Worm (Caenorhabditis elegans) whole organism, L1 larva: Measurements from ENCODE around the gene str-254.
A peak's percentile ranks its signal among the peaks of the same experiment; 100 is the strongest.

ENCODE experiments used
- C04F5.9 ChIP-seq: sonication (generic microtip); optimal IDR thresholded peaks from 2 replicates; lab custom pipeline; 2016; ENCODE audit warnings: missing genetic modification characterization, missing compliant biosample characterization
- C16A3.4 ChIP-seq: fragments of 150-350 bp; optimal IDR thresholded peaks from 2 replicates; lab custom pipeline; 2014; ENCODE audit warnings: missing biosample characterization, missing genetic modification characterization
- C34B4.2 ChIP-seq: sonication (generic microtip); optimal IDR thresholded peaks from 2 replicates; lab custom pipeline; 2017; ENCODE audit warnings: mild to moderate bottlenecking, missing genetic modification characterization, missing compliant biosample characterization
- F16B12.6 ChIP-seq: fragments of 150-350 bp; optimal IDR thresholded peaks from 2 replicates; lab custom pipeline; 2014; ENCODE audit warnings: missing biosample characterization, missing genetic modification characterization
- Y116A8C.19 ChIP-seq: sonication (generic microtip); optimal IDR thresholded peaks from 2 replicates; lab custom pipeline; 2016; ENCODE audit warnings: missing compliant biosample characterization, missing genetic modification characterization, borderline replicate concordance
- aly-2 ChIP-seq: fragments of 150-350 bp; optimal IDR thresholded peaks from 2 replicates; lab custom pipeline; 2014; ENCODE audit warnings: missing biosample characterization, missing genetic modification characterization
- ceh-8 ChIP-seq: fragments of 200-800 bp; sonication (Bioruptor generic); optimal IDR thresholded peaks from 2 replicates; lab custom pipeline; 2018; ENCODE audit warnings: mild to moderate bottlenecking, missing genetic modification characterization, moderate library complexity, missing compliant biosample characterization
- ceh-82 ChIP-seq, 3 experiments: fragments of 150-350 bp in 1 of 3; sonication (generic microtip) in 2 of 3; optimal IDR thresholded peaks; 2 replicates each; lab custom pipeline; 2014 to 2017; ENCODE audit warnings: missing biosample characterization in 3 of 3, missing genetic modification characterization in 3 of 3
- ceh-88 ChIP-seq: fragments of 200-800 bp; sonication (Bioruptor generic); IDR thresholded peaks from 2 replicates; pipeline ENCODE4 v1.3.6; 2022; ENCODE audit warnings: missing genetic modification characterization, missing compliant biosample characterization
- dpl-1 ChIP-seq, 3 experiments: fragments of 150-350 bp in 2 of 3; sonication (generic microtip) in 1 of 3; optimal IDR thresholded peaks; 2 replicates each; lab custom pipeline; 2014 to 2017; ENCODE audit warnings: missing biosample characterization in 3 of 3, missing genetic modification characterization in 3 of 3, missing genetic modification reagents in 3 of 3
- dsc-1 ChIP-seq: sonication (generic microtip); optimal IDR thresholded peaks from 2 replicates; lab custom pipeline; 2016; ENCODE audit warnings: mild to moderate bottlenecking, missing genetic modification characterization, missing compliant biosample characterization
- efl-1 ChIP-seq, 4 experiments: fragments of 150-350 bp; optimal IDR thresholded peaks in 3 of 4; peaks in 1 of 4; 1 replicate in 1 of 4; 2 replicates in 3 of 4; lab custom pipeline; 2014; ENCODE audit warnings: missing biosample characterization in 2 of 4, missing genetic modification characterization in 2 of 4, missing genetic modification reagents in 2 of 4
- elt-2 ChIP-seq: sonication (generic microtip); optimal IDR thresholded peaks from 2 replicates; lab custom pipeline; 2016; ENCODE audit warnings: missing genetic modification characterization, mild to moderate bottlenecking, inconsistent platforms, missing compliant biosample characterization, missing genetic modification reagents
- elt-3 ChIP-seq, 6 experiments: fragments of 150-350 bp in 1 of 6; sonication (generic microtip); optimal IDR thresholded peaks; 2 replicates each; lab custom pipeline; 2017 to 2018; ENCODE audit warnings: missing biosample characterization in 6 of 6, missing genetic modification characterization in 6 of 6, inconsistent platforms in 1 of 6
- fkh-10 ChIP-seq: sonication (generic microtip); optimal IDR thresholded peaks from 2 replicates; lab custom pipeline; 2017; ENCODE audit warnings: missing biosample characterization, missing genetic modification reagents, missing genetic modification characterization
- fos-1 ChIP-seq: fragments of 150-350 bp; optimal IDR thresholded peaks from 2 replicates; lab custom pipeline; 2014; ENCODE audit warnings: missing biosample characterization, missing genetic modification characterization
- hlh-17 ChIP-seq: fragments of 200-800 bp; sonication (Bioruptor generic); optimal IDR thresholded peaks from 2 replicates; lab custom pipeline; 2018; ENCODE audit warnings: missing genetic modification characterization, mild to moderate bottlenecking, missing compliant biosample characterization, moderate library complexity, borderline replicate concordance
- hpl-2 ChIP-seq: fragments of 150-350 bp; optimal IDR thresholded peaks from 2 replicates; lab custom pipeline; 2014; ENCODE audit warnings: missing biosample characterization, missing genetic modification reagents, missing genetic modification characterization
- irx-1 ChIP-seq: sonication (generic microtip); optimal IDR thresholded peaks from 2 replicates; lab custom pipeline; 2016; ENCODE audit warnings: missing genetic modification characterization, missing compliant biosample characterization
- isw-1 ChIP-seq: fragments of 200-800 bp; sonication (Bioruptor generic); IDR thresholded peaks from 2 replicates; pipeline ENCODE4 v1.3.6; 2022; ENCODE audit warnings: missing genetic modification characterization, missing compliant biosample characterization
- jun-1 ChIP-seq: fragments of 150-350 bp; optimal IDR thresholded peaks from 2 replicates; lab custom pipeline; 2014; ENCODE audit warnings: missing biosample characterization, missing genetic modification reagents, missing genetic modification characterization
- lin-13 ChIP-seq: fragments of 150-350 bp; optimal IDR thresholded peaks from 2 replicates; lab custom pipeline; 2014; ENCODE audit warnings: missing biosample characterization, missing genetic modification reagents, missing genetic modification characterization
- lin-14 ChIP-seq: fragments of 200-800 bp; sonication (Bioruptor generic); optimal IDR thresholded peaks from 2 replicates; lab custom pipeline; 2018; ENCODE audit warnings: mild to moderate bottlenecking, missing genetic modification characterization, moderate library complexity, missing compliant biosample characterization
- lir-3 ChIP-seq: sonication (generic microtip); optimal IDR thresholded peaks from 2 replicates; lab custom pipeline; 2016; ENCODE audit warnings: mild to moderate bottlenecking, missing genetic modification characterization, moderate library complexity, missing compliant biosample characterization; ENCODE audit not compliant: poor library complexity
- mdl-1 ChIP-seq, 2 experiments: fragments of 150-350 bp; optimal IDR thresholded peaks; 2 replicates each; lab custom pipeline; 2014 to 2017; ENCODE audit warnings: missing biosample characterization in 2 of 2, missing genetic modification characterization in 2 of 2, inconsistent platforms in 1 of 2
- nhr-12 ChIP-seq: sonication (generic microtip); optimal IDR thresholded peaks from 2 replicates; lab custom pipeline; 2017; ENCODE audit warnings: missing biosample characterization, missing genetic modification characterization
- nhr-20 ChIP-seq: sonication (generic microtip); optimal IDR thresholded peaks from 2 replicates; lab custom pipeline; 2016; ENCODE audit warnings: mild to moderate bottlenecking, missing genetic modification characterization, missing compliant biosample characterization
- nhr-71 ChIP-seq: sonication (generic microtip); optimal IDR thresholded peaks from 2 replicates; lab custom pipeline; 2016; ENCODE audit warnings: mild to moderate bottlenecking, missing genetic modification characterization, moderate library complexity, missing compliant biosample characterization
- nhr-84 ChIP-seq: sonication (generic microtip); optimal IDR thresholded peaks from 2 replicates; lab custom pipeline; 2017; ENCODE audit warnings: missing biosample characterization, missing genetic modification characterization
- nhr-85 ChIP-seq: sonication (generic microtip); peaks from one replicate; lab custom pipeline; 2016; ENCODE audit warnings: missing genetic modification characterization, inconsistent platforms, missing compliant biosample characterization
- pqm-1 ChIP-seq: sonication (generic microtip); optimal IDR thresholded peaks from 3 replicates; lab custom pipeline; 2017; ENCODE audit warnings: missing biosample characterization, missing genetic modification characterization
- rnt-1 ChIP-seq: sonication (generic microtip); optimal IDR thresholded peaks from 2 replicates; lab custom pipeline; 2016; ENCODE audit warnings: mild to moderate bottlenecking, missing genetic modification characterization, moderate library complexity, missing compliant biosample characterization
- skn-1 ChIP-seq: fragments of 150-350 bp; optimal IDR thresholded peaks from 2 replicates; lab custom pipeline; 2014; ENCODE audit warnings: missing biosample characterization, missing genetic modification characterization
- snu-23 ChIP-seq: sonication (generic microtip); optimal IDR thresholded peaks from 2 replicates; lab custom pipeline; 2016; ENCODE audit warnings: missing genetic modification characterization, missing compliant biosample characterization
- unc-86 ChIP-seq: sonication (generic microtip); optimal IDR thresholded peaks from 2 replicates; lab custom pipeline; 2016; ENCODE audit warnings: missing genetic modification characterization, missing compliant biosample characterization
- vab-15 ChIP-seq: sonication (generic microtip); optimal IDR thresholded peaks from 2 replicates; lab custom pipeline; 2017; ENCODE audit warnings: missing genotype, mild to moderate bottlenecking, missing genetic modification characterization, missing compliant biosample characterization
- ztf-11 ChIP-seq, 2 experiments: sonication (generic microtip); optimal IDR thresholded peaks; 2 replicates each; lab custom pipeline; 2016 to 2017; ENCODE audit warnings: missing genetic modification characterization in 2 of 2, missing biosample characterization in 1 of 2, missing compliant biosample characterization in 1 of 2
- ztf-4 ChIP-seq: fragments of 150-350 bp; optimal IDR thresholded peaks from 2 replicates; lab custom pipeline; 2014; ENCODE audit warnings: missing biosample characterization, missing genetic modification characterization

str-254 gene

ce11 chrV:16155111-16155510 lies 1.8 kb upstream of the str-254 start, which contains the start of gene str-97 (continued):
- TF ChIP-seq pqm-1 (tag; lab: Kevin White, UChicago): no peak
- no peak for TF ChIP-seq dsc-1

DNA sequence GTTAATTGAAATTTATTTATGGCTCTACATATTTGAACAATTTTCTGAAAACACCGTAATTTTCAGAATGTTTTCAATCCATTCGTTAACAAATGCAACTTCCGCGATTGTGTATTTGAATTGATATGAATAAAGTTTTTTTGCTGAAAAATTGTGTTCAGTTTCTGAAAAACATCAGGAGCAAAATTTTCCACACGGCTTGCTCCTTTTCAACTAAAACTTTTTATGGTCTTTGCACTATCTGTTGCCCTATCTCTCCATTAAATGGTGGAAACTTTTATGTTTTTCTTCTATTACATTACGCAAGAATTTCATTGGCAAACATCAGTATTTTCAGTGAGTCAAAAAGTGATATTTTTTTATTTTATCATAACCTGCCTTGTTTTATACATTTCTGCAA lies 4.5 kb downstream of the str-254 start, which contains the start of gene F10A3.4:
TSS of gene F10A3.4 (plus strand) at position 301 of the 400 bp plus-strand sequence.
- TF ChIP-seq lin-13 (GFP tag; lab: Kevin White, UChicago) (no peak), Y116A8C.19 (tag; lab: Kevin White, UChicago) (no peak), nhr-12 (tag; lab: Kevin White, UChicago) (no peak), unc-86 (tag; lab: Kevin White, UChicago) (no peak), F16B12.6 (tag; lab: Kevin White, UChicago) (no peak), hlh-17 (GFP tag; lab: Kevin White, UChicago) (no peak), ceh-8 (no peak), nhr-71 (tag; lab: Kevin White, UChicago) (no peak), elt-3 (tag; optimal IDR thresholded peaks at IDR 0.05; lab: Kevin White, UChicago) (no peak)

DNA sequence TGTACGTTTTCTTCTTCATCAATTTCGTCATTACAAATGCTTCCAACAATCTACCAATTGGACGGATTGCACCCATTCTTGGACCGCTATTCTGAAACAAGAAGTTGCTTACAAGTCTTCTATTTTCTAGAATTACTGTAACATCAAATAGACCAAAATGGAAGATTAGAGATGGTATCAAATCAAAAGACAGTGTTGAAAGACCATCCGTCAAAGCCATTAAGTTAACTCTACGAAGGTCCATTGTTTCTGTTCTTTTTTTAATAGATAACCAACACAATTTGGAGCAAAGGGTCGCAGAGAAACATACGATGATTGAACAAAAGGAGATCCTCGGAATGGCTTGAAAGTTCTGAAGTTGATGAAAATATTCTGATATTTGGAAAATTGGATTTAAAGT lies 8.3 kb downstream of the str-254 start:
- TF ChIP-seq C04F5.9 (tag; lab: Kevin White, UChicago): no peak
- TF ChIP-seq fos-1 (tag; lab: Kevin White, UChicago): no peak
- TF ChIP-seq C16A3.4: no peak
- no peak for TF ChIP-seq ceh-88 (GFP tag; lab: Robert Waterston, UW)
- no peak for TF ChIP-seq ztf-4
- TF ChIP-seq lin-13 (GFP tag; lab: Kevin White, UChicago): no peak
- no peak for TF ChIP-seq lir-3 (tag; lab: Kevin White, UChicago)
- no peak for TF ChIP-seq snu-23
- TF ChIP-seq rnt-1 (tag; lab: Kevin White, UChicago): no peak
- no peak for TF ChIP-seq fkh-10
- TF ChIP-seq hpl-2 (GFP tag; lab: Kevin White, UChicago): no peak
- no peak for TF ChIP-seq skn-1 (tag; lab: Kevin White, UChicago)

DNA sequence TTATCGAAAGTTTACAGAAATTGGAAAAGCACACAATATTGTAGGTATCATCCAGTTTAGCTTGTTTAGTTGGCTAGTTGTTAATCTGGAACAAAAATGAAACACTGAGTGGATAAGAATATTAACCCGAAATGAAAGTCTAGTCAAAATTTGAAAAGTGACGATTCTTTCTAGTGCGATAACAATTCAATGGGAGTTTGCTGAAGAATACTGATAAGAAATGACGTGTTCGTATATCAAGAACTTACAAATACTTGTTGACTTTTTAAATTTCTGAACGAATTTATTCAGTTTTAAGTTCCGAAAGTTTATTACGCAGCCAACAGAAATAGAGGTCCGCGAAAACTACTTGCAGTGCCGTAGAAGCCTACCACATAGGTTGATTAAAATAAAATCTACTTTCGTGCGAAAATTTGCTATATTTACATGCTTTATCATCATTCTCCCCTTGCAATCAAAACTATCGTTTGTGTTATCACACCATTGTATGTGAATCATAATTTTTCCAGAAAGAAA lies 10.2 kb downstream of the str-254 start, which contains the start of gene fbxa-88:
TSS of gene fbxa-88 (minus strand) at position 51 of the 516 bp plus-strand sequence.
- TF ChIP-seq nhr-20 (tag; lab: Kevin White, UChicago) (peak; percentile 12), fos-1 (tag; lab: Kevin White, UChicago) (no peak), pqm-1 (tag; lab: Kevin White, UChicago) (peak; percentile 47), elt-2 (peak; percentile 80), C34B4.2 (tag; lab: Kevin White, UChicago) (no peak)

DNA sequence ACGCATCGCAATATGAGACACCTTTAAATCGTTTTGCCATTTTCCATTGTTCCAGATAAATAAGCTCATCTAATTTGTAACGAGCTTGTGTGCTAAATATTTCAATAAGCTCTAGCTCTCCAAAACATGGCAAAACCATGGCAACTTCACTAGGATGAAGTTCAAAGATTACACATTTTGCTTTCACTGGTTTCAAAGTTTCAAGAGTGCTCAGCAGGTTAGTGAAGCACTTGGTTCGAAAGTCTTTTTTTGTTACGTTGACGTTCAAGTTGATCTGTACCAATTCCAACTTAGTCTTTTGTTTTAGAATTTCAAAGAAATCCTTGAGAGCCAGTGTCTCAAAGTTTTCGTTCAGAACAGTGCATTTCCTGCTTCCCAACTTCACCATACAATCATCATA lies 10.9 kb downstream of the str-254 start, which contains the start of gene fbxa-18:
TSS of gene fbxa-18 (plus strand) at position 301 of the 400 bp plus-strand sequence.
- no peak for TF ChIP-seq aly-2 (tag; lab: Kevin White, UChicago)

ce11 chrV:16141071-16141470 lies 12.2 kb downstream of the str-254 start, which contains the start of gene clc-32:
Gene clc-32 (minus strand): TSS chrV:16141171.
- TF ChIP-seq nhr-84 (tag; lab: Kevin White, UChicago): no peak
- TF ChIP-seq nhr-85: no peak
- TF ChIP-seq ztf-11 (tag; optimal IDR thresholded peaks at IDR 0.05; lab: Kevin White, UChicago): no peak
- no peak for TF ChIP-seq mdl-1 (tag; optimal IDR thresholded peaks at IDR 0.05; lab: Kevin White, UChicago)
- no peak for TF ChIP-seq ceh-82 (tag; optimal IDR thresholded peaks at IDR 0.05; lab: Kevin White, UChicago)
- no peak for TF ChIP-seq lin-14 (GFP tag; lab: Kevin White, UChicago)
- no peak for TF ChIP-seq ztf-4
- TF ChIP-seq fkh-10: no peak
- no peak for TF ChIP-seq efl-1 (optimal IDR thresholded peaks at IDR 0.05; lab: Kevin White, UChicago)
- TF ChIP-seq efl-1 (GFP tag; optimal IDR thresholded peaks at IDR 0.05 in 1 of 2; lab: Kevin White, UChicago): no peak
- no peak for TF ChIP-seq vab-15 (tag; lab: Kevin White, UChicago)
- no peak for TF ChIP-seq isw-1 (GFP tag; lab: Robert Waterston, UW)
- TF ChIP-seq jun-1 (tag; lab: Kevin White, UChicago): no peak
- TF ChIP-seq irx-1: no peak
- TF ChIP-seq dpl-1 (GFP tag; optimal IDR thresholded peaks at IDR 0.05; lab: Kevin White, UChicago): no peak
